Fruit fly (Drosophila melanogaster) whole organism, embryonic: ENCODE measurements around the gene mthl9.
A peak's percentile ranks its signal among the peaks of the same experiment; 100 is the strongest.

Experiments used
- Antp ChIP-seq: fragments of 200-800 bp; sonication (Bioruptor generic); optimal IDR thresholded peaks from 3 replicates; lab custom pipeline; 2016; ENCODE audit warnings: missing biosample characterization, missing genetic modification characterization
- C15 ChIP-seq: fragments of 200-800 bp; sonication (Bioruptor generic); IDR thresholded peaks from 3 replicates; pipeline ENCODE4 v1.3.6; 2022; ENCODE audit warnings: missing biosample characterization, missing genetic modification characterization
- CG12071 ChIP-seq: fragments of 200-800 bp; sonication (Bioruptor generic); optimal IDR thresholded peaks from 3 replicates; lab custom pipeline; 2018; ENCODE audit warnings: missing biosample characterization, mild to moderate bottlenecking, missing genetic modification characterization
- CG12104 ChIP-seq: fragments of 200-800 bp; sonication (Bioruptor generic); optimal IDR thresholded peaks from 3 replicates; lab custom pipeline; 2016; ENCODE audit warnings: missing biosample characterization, missing genetic modification characterization
- CG14860 ChIP-seq: fragments of 200-800 bp; sonication (Bioruptor generic); IDR thresholded peaks from 3 replicates; pipeline ENCODE4 v1.3.6; 2022; ENCODE audit warnings: missing biosample characterization, missing genetic modification characterization; ENCODE audit not compliant: partially characterized antibody
- CG15696 ChIP-seq: fragments of 200-800 bp; sonication (Bioruptor generic); optimal IDR thresholded peaks from 2 replicates; lab custom pipeline; 2019; ENCODE audit warnings: missing biosample characterization, mild to moderate bottlenecking, missing genetic modification characterization, moderate library complexity
- CG16779 ChIP-seq: fragments of 200-800 bp; sonication (Bioruptor generic); IDR thresholded peaks from 2 replicates; pipeline ENCODE4 v1.3.6; 2022; ENCODE audit warnings: missing biosample characterization, missing genetic modification characterization
- CG16813 ChIP-seq: fragments of 200-800 bp; sonication (Bioruptor generic); IDR thresholded peaks from 3 replicates; pipeline ENCODE4 v1.3.6; 2022; ENCODE audit warnings: missing biosample characterization, missing genetic modification characterization; ENCODE audit not compliant: partially characterized antibody
- CG17829 ChIP-seq: fragments of 200-800 bp; optimal IDR thresholded peaks from 2 replicates; lab custom pipeline; 2019; ENCODE audit warnings: missing biosample characterization, mild to moderate bottlenecking, missing genetic modification characterization, moderate library complexity
- CG18476 ChIP-seq: fragments of 200-800 bp; sonication (Bioruptor generic); optimal IDR thresholded peaks from 2 replicates; lab custom pipeline; 2016; ENCODE audit warnings: missing biosample characterization, mild to moderate bottlenecking, missing genetic modification characterization
- CG2120 ChIP-seq: fragments of 200-800 bp; sonication (Bioruptor generic); optimal IDR thresholded peaks from 3 replicates; lab custom pipeline; 2016; ENCODE audit warnings: missing biosample characterization, missing genetic modification characterization
- CG2712 ChIP-seq: fragments of 200-800 bp; optimal IDR thresholded peaks from 3 replicates; lab custom pipeline; 2019; ENCODE audit warnings: missing biosample characterization, mild to moderate bottlenecking, missing genetic modification characterization, moderate library complexity
- CG2875 ChIP-seq: fragments of 200-800 bp; sonication (Bioruptor generic); optimal IDR thresholded peaks from 2 replicates; lab custom pipeline; 2017; ENCODE audit warnings: missing biosample characterization, mild to moderate bottlenecking, missing genetic modification characterization, missing genetic modification reagents
- CG31441 ChIP-seq: fragments of 200-800 bp; sonication (Bioruptor generic); IDR thresholded peaks from 2 replicates; pipeline ENCODE4 v1.3.6; 2022; ENCODE audit warnings: missing biosample characterization, missing genetic modification characterization
- CG33213 ChIP-seq: fragments of 200-800 bp; sonication (Bioruptor generic); optimal IDR thresholded peaks from 3 replicates; lab custom pipeline; 2016; ENCODE audit warnings: missing biosample characterization, missing genetic modification characterization
- CG4404 ChIP-seq: fragments of 200-800 bp; sonication (Bioruptor generic); IDR thresholded peaks from 2 replicates; pipeline ENCODE4 v1.3.6; 2022; ENCODE audit warnings: missing biosample characterization, missing genetic modification characterization
- CG4730 ChIP-seq: fragments of 200-800 bp; sonication (Bioruptor generic); IDR thresholded peaks from 2 replicates; pipeline ENCODE4 v1.3.6; 2022; ENCODE audit warnings: missing biosample characterization, missing genetic modification characterization
- CG6254 ChIP-seq: fragments of 200-800 bp; sonication (Bioruptor generic); optimal IDR thresholded peaks from 3 replicates; lab custom pipeline; 2017; ENCODE audit warnings: mild to moderate bottlenecking, missing biosample characterization, missing genetic modification reagents, missing genetic modification characterization
- CG6854 ChIP-seq: fragments of 200-800 bp; sonication (Bioruptor generic); optimal IDR thresholded peaks from 3 replicates; lab custom pipeline; 2017; ENCODE audit warnings: missing biosample characterization, mild to moderate bottlenecking, missing genetic modification characterization
- CG7271 ChIP-seq: fragments of 200-800 bp; sonication (Bioruptor generic); optimal IDR thresholded peaks from 2 replicates; lab custom pipeline; 2018; ENCODE audit warnings: missing biosample characterization, mild to moderate bottlenecking, missing genetic modification characterization, moderate library complexity
- CG7357 ChIP-seq: fragments of 200-800 bp; sonication (Bioruptor generic); IDR thresholded peaks from 3 replicates; pipeline ENCODE4 v1.3.6; 2022; ENCODE audit warnings: missing biosample characterization, missing genetic modification characterization
- CG7556 ChIP-seq: fragments of 200-800 bp; sonication (Bioruptor generic); optimal IDR thresholded peaks from 2 replicates; lab custom pipeline; 2017; ENCODE audit warnings: missing biosample characterization, mild to moderate bottlenecking, missing genetic modification characterization
- CG8765 ChIP-seq: fragments of 200-800 bp; sonication (Bioruptor generic); IDR thresholded peaks from 2 replicates; pipeline ENCODE4 v1.3.6; 2022; ENCODE audit warnings: missing biosample characterization, missing genetic modification characterization
- CHES-1-like ChIP-seq: fragments of 200-800 bp; sonication (Bioruptor generic); optimal IDR thresholded peaks from 2 replicates; lab custom pipeline; 2016; ENCODE audit warnings: missing biosample characterization, missing genetic modification characterization
- CoRest ChIP-seq: fragments of 200-800 bp; sonication (Bioruptor generic); optimal IDR thresholded peaks from 3 replicates; lab custom pipeline; 2018; ENCODE audit warnings: missing biosample characterization, mild to moderate bottlenecking, missing genetic modification characterization, moderate library complexity
- Dll ChIP-seq: fragments of 200-800 bp; sonication (Bioruptor generic); IDR thresholded peaks from 4 replicates; pipeline ENCODE4 v1.3.6; 2022; ENCODE audit warnings: missing biosample characterization, missing genetic modification characterization; ENCODE audit not compliant: partially characterized antibody
- Fer3 ChIP-seq: fragments of 200-800 bp; sonication (Bioruptor generic); optimal IDR thresholded peaks from 2 replicates; lab custom pipeline; 2018; ENCODE audit warnings: missing biosample characterization, mild to moderate bottlenecking, missing genetic modification characterization, moderate library complexity
- Gsc ChIP-seq: fragments of 200-800 bp; sonication (Bioruptor generic); IDR thresholded peaks from 2 replicates; pipeline ENCODE4 v1.3.6; 2022; ENCODE audit warnings: missing biosample characterization, missing genetic modification characterization
- Jarid2 ChIP-seq: fragments of 200-800 bp; sonication (Bioruptor generic); optimal IDR thresholded peaks from 3 replicates; lab custom pipeline; 2017; ENCODE audit warnings: mild to moderate bottlenecking, missing biosample characterization, missing genetic modification reagents, missing genetic modification characterization
- MBD-R2 ChIP-seq: fragments of 200-800 bp; sonication (Bioruptor generic); IDR thresholded peaks from 2 replicates; pipeline ENCODE4 v1.3.6; 2022; ENCODE audit warnings: missing biosample characterization, missing genetic modification characterization
- Mad ChIP-seq: fragments of 200-800 bp; sonication (Bioruptor generic); optimal IDR thresholded peaks from 2 replicates; lab custom pipeline; 2016; ENCODE audit warnings: missing biosample characterization, missing genetic modification characterization
- NC2α ChIP-seq: fragments of 200-800 bp; sonication (Bioruptor generic); optimal IDR thresholded peaks from 2 replicates; lab custom pipeline; 2016; ENCODE audit warnings: missing biosample characterization, missing genetic modification characterization
- Poxn ChIP-seq: fragments of 200-800 bp; sonication (Bioruptor generic); IDR thresholded peaks from 2 replicates; pipeline ENCODE4 v1.3.6; 2022; ENCODE audit warnings: missing biosample characterization, missing genetic modification characterization
- Ptx1 ChIP-seq: fragments of 200-800 bp; sonication (Bioruptor generic); IDR thresholded peaks from 2 replicates; pipeline ENCODE4 v1.3.6; 2022; ENCODE audit warnings: missing biosample characterization, missing genetic modification characterization
- Xrp1 ChIP-seq: fragments of 200-800 bp; sonication (Bioruptor generic); IDR thresholded peaks from 2 replicates; pipeline ENCODE4 v1.3.6; 2022; ENCODE audit warnings: missing biosample characterization, missing genetic modification characterization
- ase ChIP-seq: fragments of 200-800 bp; sonication (Bioruptor generic); IDR thresholded peaks from 3 replicates; pipeline ENCODE4 v1.3.6; 2022; ENCODE audit warnings: missing biosample characterization, missing genetic modification characterization
- btn ChIP-seq: fragments of 200-800 bp; sonication (Bioruptor generic); optimal IDR thresholded peaks from 2 replicates; lab custom pipeline; 2016; ENCODE audit warnings: missing biosample characterization, missing genetic modification characterization
- corto ChIP-seq: fragments of 200-800 bp; sonication (Bioruptor generic); optimal IDR thresholded peaks from 2 replicates; lab custom pipeline; 2016; ENCODE audit warnings: missing biosample characterization, mild to moderate bottlenecking, missing genetic modification characterization, moderate library complexity
- dmrt11E ChIP-seq: fragments of 200-800 bp; sonication (Bioruptor generic); optimal IDR thresholded peaks from 3 replicates; lab custom pipeline; 2018; ENCODE audit warnings: missing biosample characterization, mild to moderate bottlenecking, missing genetic modification characterization, moderate library complexity
- fu2 ChIP-seq: fragments of 200-800 bp; sonication (Bioruptor generic); optimal IDR thresholded peaks from 2 replicates; lab custom pipeline; 2016; ENCODE audit warnings: missing biosample characterization, missing genetic modification characterization
- her ChIP-seq: fragments of 200-800 bp; sonication (Bioruptor generic); optimal IDR thresholded peaks from 2 replicates; lab custom pipeline; 2016; ENCODE audit warnings: missing biosample characterization, missing genetic modification characterization
- kni ChIP-seq: fragments of 200-800 bp; sonication (Bioruptor generic); optimal IDR thresholded peaks from 3 replicates; lab custom pipeline; 2017; ENCODE audit warnings: mild to moderate bottlenecking, missing biosample characterization, missing genetic modification reagents, missing genetic modification characterization
- lbe ChIP-seq: fragments of 200-800 bp; sonication (Bioruptor generic); optimal IDR thresholded peaks from 2 replicates; lab custom pipeline; 2016; ENCODE audit warnings: missing biosample characterization, mild to moderate bottlenecking, missing genetic modification characterization
- pb ChIP-seq: fragments of 200-800 bp; sonication (Bioruptor generic); optimal IDR thresholded peaks from 3 replicates; lab custom pipeline; 2016; ENCODE audit warnings: missing biosample characterization, missing genetic modification characterization
- pnt ChIP-seq: fragments of 200-800 bp; sonication (Bioruptor generic); optimal IDR thresholded peaks from 3 replicates; lab custom pipeline; 2016; ENCODE audit warnings: missing biosample characterization, missing genetic modification characterization
- schlank ChIP-seq: fragments of 200-800 bp; sonication (Bioruptor generic); optimal IDR thresholded peaks from 2 replicates; lab custom pipeline; 2018; ENCODE audit warnings: missing biosample characterization, mild to moderate bottlenecking, missing genetic modification characterization
- so ChIP-seq: fragments of 200-800 bp; sonication (Bioruptor generic); IDR thresholded peaks from 3 replicates; pipeline ENCODE4 v1.3.6; 2022; ENCODE audit warnings: missing biosample characterization, missing genetic modification characterization
- stc ChIP-seq: fragments of 200-800 bp; sonication (Bioruptor generic); IDR thresholded peaks from 2 replicates; pipeline ENCODE4 v1.3.6; 2022; ENCODE audit warnings: missing biosample characterization, missing genetic modification characterization
- ttk ChIP-seq: fragments of 200-800 bp; sonication (Bioruptor generic); IDR thresholded peaks from 2 replicates; pipeline ENCODE4 v2.1.2; 2022; ENCODE audit warnings: missing biosample characterization, missing genetic modification characterization
- twi ChIP-seq: fragments of 200-800 bp; optimal IDR thresholded peaks from 2 replicates; lab custom pipeline; 2019; ENCODE audit warnings: missing biosample characterization, mild to moderate bottlenecking, missing genetic modification characterization, moderate library complexity
- tx ChIP-seq: fragments of 200-800 bp; sonication (Bioruptor generic); optimal IDR thresholded peaks from 2 replicates; lab custom pipeline; 2016; ENCODE audit warnings: missing biosample characterization, missing genetic modification characterization
- zfh2 ChIP-seq: fragments of 200-800 bp; sonication (Bioruptor generic); optimal IDR thresholded peaks from 2 replicates; lab custom pipeline; 2016; ENCODE audit warnings: missing biosample characterization, missing genetic modification characterization

The mthl9 gene

DNA sequence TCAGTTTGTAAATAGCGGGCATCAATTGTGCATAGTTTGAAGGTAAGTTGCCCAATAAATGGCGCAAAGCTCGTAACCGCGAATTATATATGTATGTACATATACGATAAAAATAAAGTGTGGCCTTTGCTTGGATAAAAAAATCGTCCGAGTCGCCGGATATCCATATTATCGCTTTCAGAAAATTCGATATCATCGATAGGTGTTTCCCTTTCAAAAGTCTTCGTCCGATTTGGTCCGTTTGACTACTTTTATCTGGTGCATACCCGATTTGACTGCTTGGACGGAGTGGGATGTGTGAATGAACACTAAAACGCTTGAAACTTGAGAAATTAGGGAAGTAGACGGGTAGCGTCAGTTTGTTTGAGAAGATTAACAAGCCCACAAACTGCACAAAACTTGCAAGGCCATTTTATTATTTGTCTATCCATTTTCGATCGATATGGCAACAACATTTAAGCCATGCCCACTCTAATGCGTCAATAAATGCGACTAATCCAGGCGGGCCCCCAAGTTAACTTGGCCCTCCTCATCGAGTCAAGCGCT is 2.9 kb downstream of the mthl9 start (continued):
- TF ChIP-seq CG7271 (tag; lab: Kevin White, UChicago) (no peak), Poxn (GFP tag; lab: Robert Waterston, UW) (no peak), pnt (no peak), CG6254 (GFP tag; lab: Kevin White, UChicago) (no peak), CoRest (tag; lab: Kevin White, UChicago) (peak; percentile 3), Dll (GFP tag; lab: Robert Waterston, UW) (peak; percentile 63; the same call in 1 of the 4 replicates), so (GFP tag; lab: Robert Waterston, UW) (no peak), dmrt11E (tag; lab: Kevin White, UChicago) (no peak), Xrp1 (GFP tag; lab: Robert Waterston, UW) (no peak), fu2 (no peak), Gsc (GFP tag; lab: Robert Waterston, UW) (no peak), Antp (GFP tag; lab: Kevin White, UChicago) (no peak), CG15696 (tag; lab: Kevin White, UChicago) (no peak), CG2120 (GFP tag; lab: Kevin White, UChicago) (no peak), CG12104 (peak; percentile 3), CG2875 (GFP tag; lab: Kevin White, UChicago) (no peak), twi (tag; lab: Kevin White, UChicago) (no peak), CHES-1-like (GFP tag; lab: Kevin White, UChicago) (no peak), CG16779 (GFP tag; lab: Robert Waterston, UW) (no peak), tx (GFP tag; lab: Kevin White, UChicago) (no peak), CG12071 (no peak), CG17829 (no peak), CG2712 (tag; lab: Kevin White, UChicago) (no peak), Jarid2 (GFP tag; lab: Kevin White, UChicago) (no peak), NC2α (GFP tag; lab: Kevin White, UChicago) (no peak), corto (GFP tag; lab: Kevin White, UChicago) (no peak), CG8765 (GFP tag; lab: Robert Waterston, UW) (no peak), zfh2 (no peak), Ptx1 (GFP tag; lab: Robert Waterston, UW) (no peak), CG4730 (no peak), CG6854 (GFP tag; lab: Kevin White, UChicago) (no peak), kni (GFP tag; lab: Kevin White, UChicago) (no peak), CG31441 (GFP tag; lab: Robert Waterston, UW) (no peak), ttk (GFP tag; lab: Robert Waterston, UW) (no peak), Mad (GFP tag; lab: Kevin White, UChicago) (no peak), CG33213 (no peak), lbe (GFP tag; lab: Kevin White, UChicago) (no peak), stc (GFP tag; lab: Robert Waterston, UW) (no peak), CG16813 (peak; percentile 33; the same call in 1 of the 3 replicates), CG14860 (GFP tag; lab: Robert Waterston, UW) (peak; percentile 48; the same call in 2 of the 3 replicates), CG7357 (GFP tag; lab: Robert Waterston, UW) (no peak), CG7556 (GFP tag; lab: Kevin White, UChicago) (no peak), her (GFP tag; lab: Kevin White, UChicago) (peak; percentile 38), pb (GFP tag; lab: Kevin White, UChicago) (no peak), MBD-R2 (GFP tag; lab: Robert Waterston, UW) (no peak), btn (no peak), CG18476 (no peak), C15 (GFP tag; lab: Robert Waterston, UW) (no peak), schlank (tag; lab: Kevin White, UChicago) (no peak), ase (no peak), Fer3 (peak; percentile 26), CG4404 (no peak)
